Fruit fly (Drosophila melanogaster) whole organism, embryonic: Measurements from ENCODE around the gene Glut4EF.

Experiments
- Blimp-1 ChIP-seq: fragments of 200-800 bp; sonication (Bioruptor generic); optimal IDR thresholded peaks from 3 replicates; lab custom pipeline; 2018; ENCODE audit warnings: missing biosample characterization, missing genetic modification characterization, mild to moderate bottlenecking, moderate library complexity, missing genetic modification reagents
- CG10147 ChIP-seq: fragments of 200-800 bp; sonication (Bioruptor generic); optimal IDR thresholded peaks from 2 replicates; lab custom pipeline; 2019; ENCODE audit warnings: missing biosample characterization, mild to moderate bottlenecking, missing genetic modification characterization, moderate library complexity
- CG10543 ChIP-seq: fragments of 200-800 bp; sonication (Bioruptor generic); optimal IDR thresholded peaks from 3 replicates; lab custom pipeline; 2017; ENCODE audit warnings: missing biosample characterization, mild to moderate bottlenecking, missing genetic modification characterization, moderate library complexity
- CG11085 ChIP-seq: fragments of 200-800 bp; sonication (Bioruptor generic); IDR thresholded peaks from 2 replicates; pipeline ENCODE4 v1.3.6; 2022; ENCODE audit warnings: missing biosample characterization, missing genetic modification characterization
- CG11398 ChIP-seq: fragments of 200-800 bp; sonication (Bioruptor generic); optimal IDR thresholded peaks from 2 replicates; lab custom pipeline; 2016; ENCODE audit warnings: missing biosample characterization, missing genetic modification characterization
- CG13624 ChIP-seq: fragments of 200-800 bp; sonication (Bioruptor generic); optimal IDR thresholded peaks from 2 replicates; lab custom pipeline; 2016; ENCODE audit warnings: missing biosample characterization, missing genetic modification characterization
- CG13894 ChIP-seq: fragments of 200-800 bp; sonication (Bioruptor generic); optimal IDR thresholded peaks from 3 replicates; lab custom pipeline; 2018; ENCODE audit warnings: missing biosample characterization, mild to moderate bottlenecking, missing genetic modification characterization, moderate library complexity
- CG15601 ChIP-seq: fragments of 200-800 bp; sonication (Bioruptor generic); optimal IDR thresholded peaks from 3 replicates; lab custom pipeline; 2019; ENCODE audit warnings: missing biosample characterization, mild to moderate bottlenecking, missing genetic modification characterization, moderate library complexity
- CG17328 ChIP-seq: fragments of 200-800 bp; sonication (Bioruptor generic); IDR thresholded peaks from 2 replicates; pipeline ENCODE4 v1.3.6; 2022; ENCODE audit warnings: missing biosample characterization, missing genetic modification characterization
- CG17612 ChIP-seq: fragments of 200-800 bp; sonication (Bioruptor generic); IDR thresholded peaks from 2 replicates; pipeline ENCODE4 v1.3.6; 2022; ENCODE audit warnings: missing biosample characterization, missing genetic modification characterization
- CG2678 ChIP-seq: fragments of 200-800 bp; sonication (Bioruptor generic); optimal IDR thresholded peaks from 3 replicates; lab custom pipeline; 2019; ENCODE audit warnings: missing biosample characterization, mild to moderate bottlenecking, missing genetic modification characterization, moderate library complexity
- CG31224 ChIP-seq: fragments of 200-800 bp; sonication (Bioruptor generic); IDR thresholded peaks from 2 replicates; pipeline ENCODE4 v1.3.6; 2022; ENCODE audit warnings: missing biosample characterization, missing genetic modification characterization
- CG3281 ChIP-seq: fragments of 200-800 bp; sonication (Bioruptor generic); optimal IDR thresholded peaks from 3 replicates; lab custom pipeline; 2017; ENCODE audit warnings: missing biosample characterization, mild to moderate bottlenecking, missing genetic modification characterization
- CG3847 ChIP-seq: fragments of 200-800 bp; sonication (Bioruptor generic); IDR thresholded peaks from 2 replicates; pipeline ENCODE4 v1.3.6; 2022; ENCODE audit warnings: missing biosample characterization, missing genetic modification characterization
- CG4360 ChIP-seq: fragments of 200-800 bp; sonication (Bioruptor generic); IDR thresholded peaks from 2 replicates; pipeline ENCODE4 v1.3.6; 2022; ENCODE audit warnings: missing biosample characterization, missing genetic modification characterization
- CG5245 ChIP-seq: fragments of 200-800 bp; sonication (Bioruptor generic); optimal IDR thresholded peaks from 3 replicates; lab custom pipeline; 2016; ENCODE audit warnings: missing biosample characterization, missing genetic modification characterization
- CG6654 ChIP-seq: fragments of 200-800 bp; sonication (Bioruptor generic); optimal IDR thresholded peaks from 2 replicates; lab custom pipeline; 2017; ENCODE audit warnings: missing biosample characterization, mild to moderate bottlenecking, missing genetic modification characterization
- CG8290 ChIP-seq, 3 experiments: fragments of 200-800 bp; sonication (Bioruptor generic); optimal IDR thresholded peaks; 2 replicates each; lab custom pipeline; 2016 to 2019; ENCODE audit warnings: missing biosample characterization in 3 of 3, missing genetic modification characterization in 3 of 3, mild to moderate bottlenecking in 2 of 3, moderate library complexity in 1 of 3
- CG8765 ChIP-seq: fragments of 200-800 bp; sonication (Bioruptor generic); IDR thresholded peaks from 2 replicates; pipeline ENCODE4 v1.3.6; 2022; ENCODE audit warnings: missing biosample characterization, missing genetic modification characterization
- Dek ChIP-seq: fragments of 200-800 bp; sonication (Bioruptor generic); optimal IDR thresholded peaks from 3 replicates; lab custom pipeline; 2019; ENCODE audit warnings: missing biosample characterization, mild to moderate bottlenecking, missing genetic modification characterization, moderate library complexity
- Dll ChIP-seq: fragments of 200-800 bp; sonication (Bioruptor generic); IDR thresholded peaks from 4 replicates; pipeline ENCODE4 v1.3.6; 2022; ENCODE audit warnings: missing biosample characterization, missing genetic modification characterization; ENCODE audit not compliant: partially characterized antibody
- Fer1 ChIP-seq: fragments of 200-800 bp; sonication (Bioruptor generic); optimal IDR thresholded peaks from 2 replicates; lab custom pipeline; 2017; ENCODE audit warnings: missing biosample characterization, mild to moderate bottlenecking, missing genetic modification characterization
- HLH4C ChIP-seq: fragments of 200-800 bp; sonication (Bioruptor generic); IDR thresholded peaks from 3 replicates; pipeline ENCODE4 v1.3.6; 2022; ENCODE audit warnings: missing biosample characterization, missing genetic modification characterization; ENCODE audit not compliant: partially characterized antibody
- HmgD ChIP-seq: fragments of 200-800 bp; sonication (Bioruptor generic); optimal IDR thresholded peaks from 3 replicates; lab custom pipeline; 2016; ENCODE audit warnings: missing biosample characterization, missing genetic modification characterization
- Hmx ChIP-seq: fragments of 200-800 bp; sonication (Bioruptor generic); optimal IDR thresholded peaks from 2 replicates; lab custom pipeline; 2016; ENCODE audit warnings: missing biosample characterization, missing genetic modification characterization
- Hr39 ChIP-seq: fragments of >200 bp; optimal IDR thresholded peaks from 2 replicates; lab custom pipeline; 2017
- Hr51 ChIP-seq, 2 experiments: fragments of 200-800 bp; sonication (Bioruptor generic); optimal IDR thresholded peaks; 2 replicates in 1 of 2; 3 replicates in 1 of 2; lab custom pipeline; 2016 to 2018; ENCODE audit warnings: missing biosample characterization in 2 of 2, missing genetic modification characterization in 2 of 2, mild to moderate bottlenecking in 1 of 2, moderate library complexity in 1 of 2
- Meics ChIP-seq: fragments of 200-800 bp; sonication (Bioruptor generic); optimal IDR thresholded peaks from 2 replicates; lab custom pipeline; 2017; ENCODE audit warnings: missing biosample characterization, mild to moderate bottlenecking, missing genetic modification characterization
- Neu2 ChIP-seq: fragments of 200-800 bp; sonication (Bioruptor generic); optimal IDR thresholded peaks from 3 replicates; lab custom pipeline; 2016; ENCODE audit warnings: missing biosample characterization, missing genetic modification characterization, borderline replicate concordance
- Nf-YC ChIP-seq: fragments of 200-800 bp; optimal IDR thresholded peaks from 3 replicates; lab custom pipeline; 2019; ENCODE audit warnings: missing biosample characterization, mild to moderate bottlenecking, missing genetic modification characterization, moderate library complexity
- Ssrp ChIP-seq: fragments of 200-800 bp; sonication (Bioruptor generic); optimal IDR thresholded peaks from 2 replicates; lab custom pipeline; 2018; ENCODE audit warnings: missing biosample characterization, mild to moderate bottlenecking, missing genetic modification characterization, moderate library complexity
- Vsx1 ChIP-seq: fragments of 200-800 bp; sonication (Bioruptor generic); optimal IDR thresholded peaks from 2 replicates; lab custom pipeline; 2017; ENCODE audit warnings: missing biosample characterization, mild to moderate bottlenecking, missing genetic modification characterization, missing genetic modification reagents
- Xbp1 ChIP-seq: fragments of 200-800 bp; sonication (Bioruptor generic); optimal IDR thresholded peaks from 3 replicates; lab custom pipeline; 2016; ENCODE audit warnings: missing biosample characterization, mild to moderate bottlenecking, missing genetic modification characterization
- ase ChIP-seq: fragments of 200-800 bp; sonication (Bioruptor generic); IDR thresholded peaks from 3 replicates; pipeline ENCODE4 v1.3.6; 2022; ENCODE audit warnings: missing biosample characterization, missing genetic modification characterization
- cg ChIP-seq: fragments of 200-800 bp; sonication (Bioruptor generic); optimal IDR thresholded peaks from 3 replicates; lab custom pipeline; 2019; ENCODE audit warnings: missing biosample characterization, mild to moderate bottlenecking, missing genetic modification characterization, moderate library complexity
- chinmo ChIP-seq: fragments of 200-800 bp; sonication (Bioruptor generic); IDR thresholded peaks from 4 replicates; pipeline ENCODE4 v1.3.6; 2022; ENCODE audit warnings: missing biosample characterization, missing genetic modification characterization; ENCODE audit not compliant: partially characterized antibody
- crol ChIP-seq: fragments of 200-800 bp; sonication (Bioruptor generic); IDR thresholded peaks from 2 replicates; pipeline ENCODE4 v1.3.6; 2022; ENCODE audit warnings: missing biosample characterization, missing genetic modification characterization
- cwo ChIP-seq: fragments of 200-800 bp; sonication (Bioruptor generic); optimal IDR thresholded peaks from 3 replicates; lab custom pipeline; 2017; ENCODE audit warnings: missing biosample characterization, missing genetic modification characterization, mild to moderate bottlenecking, moderate library complexity, missing genetic modification reagents
- dan ChIP-seq: fragments of 200-800 bp; sonication (Bioruptor generic); IDR thresholded peaks from 2 replicates; pipeline ENCODE4 v1.3.6; 2022; ENCODE audit warnings: missing biosample characterization, missing genetic modification characterization
- dmrt99B ChIP-seq: fragments of 200-800 bp; sonication (Bioruptor generic); optimal IDR thresholded peaks from 2 replicates; lab custom pipeline; 2018; ENCODE audit warnings: missing biosample characterization, mild to moderate bottlenecking, missing genetic modification characterization, moderate library complexity
- ewg ChIP-seq: fragments of 200-800 bp; sonication (Bioruptor generic); optimal IDR thresholded peaks from 3 replicates; lab custom pipeline; 2017; ENCODE audit warnings: mild to moderate bottlenecking, missing biosample characterization, missing genetic modification reagents, missing genetic modification characterization
- fru ChIP-seq: fragments of >200 bp; optimal IDR thresholded peaks from 2 replicates; lab custom pipeline; 2017
- fu2 ChIP-seq: fragments of 200-800 bp; sonication (Bioruptor generic); optimal IDR thresholded peaks from 2 replicates; lab custom pipeline; 2016; ENCODE audit warnings: missing biosample characterization, missing genetic modification characterization
- gt ChIP-seq: fragments of 200-800 bp; sonication (Bioruptor generic); IDR thresholded peaks from 2 replicates; pipeline ENCODE4 v1.3.6; 2022; ENCODE audit warnings: missing biosample characterization, missing genetic modification characterization
- inv ChIP-seq: fragments of 200-800 bp; sonication (Bioruptor generic); IDR thresholded peaks from 2 replicates; pipeline ENCODE4 v1.3.6; 2022; ENCODE audit warnings: missing biosample characterization, missing genetic modification characterization; ENCODE audit not compliant: partially characterized antibody
- kni ChIP-seq: fragments of 200-800 bp; sonication (Bioruptor generic); optimal IDR thresholded peaks from 3 replicates; lab custom pipeline; 2017; ENCODE audit warnings: mild to moderate bottlenecking, missing biosample characterization, missing genetic modification reagents, missing genetic modification characterization
- lab ChIP-seq: fragments of 200-800 bp; sonication (Bioruptor generic); optimal IDR thresholded peaks from 3 replicates; lab custom pipeline; 2017; ENCODE audit warnings: missing biosample characterization, missing genetic modification characterization, mild to moderate bottlenecking, moderate library complexity, missing genetic modification reagents
- rib ChIP-seq: fragments of 200-800 bp; sonication (Bioruptor generic); IDR thresholded peaks from 2 replicates; pipeline ENCODE4 v1.3.6; 2022; ENCODE audit warnings: missing biosample characterization, missing genetic modification characterization
- trem ChIP-seq: fragments of 200-800 bp; optimal IDR thresholded peaks from 3 replicates; lab custom pipeline; 2019; ENCODE audit warnings: missing biosample characterization, mild to moderate bottlenecking, missing genetic modification characterization, moderate library complexity
- tx ChIP-seq: fragments of 200-800 bp; sonication (Bioruptor generic); optimal IDR thresholded peaks from 2 replicates; lab custom pipeline; 2016; ENCODE audit warnings: missing biosample characterization, missing genetic modification characterization
- unpg ChIP-seq: fragments of 200-800 bp; sonication (Bioruptor generic); optimal IDR thresholded peaks from 3 replicates; lab custom pipeline; 2018; ENCODE audit warnings: missing biosample characterization, mild to moderate bottlenecking, missing genetic modification characterization, moderate library complexity

Gene Glut4EF

dm6 chr3R:9851653-9852052 lies 22.8 kb upstream of the Glut4EF start:
- TF ChIP-seq CG6654 (GFP tag; lab: Kevin White, UChicago): no peak
- no peak for TF ChIP-seq unpg
- no peak for TF ChIP-seq HLH4C (GFP tag; lab: Robert Waterston, UW)
- TF ChIP-seq Xbp1 (GFP tag; lab: Kevin White, UChicago): no peak
- TF ChIP-seq CG3847 (GFP tag; lab: Robert Waterston, UW): no peak
- TF ChIP-seq cg (GFP tag; lab: Kevin White, UChicago): peak; percentile 11
- TF ChIP-seq Hr39: no peak
- peak; percentile 15 for TF ChIP-seq CG2678 (tag; lab: Kevin White, UChicago)
- TF ChIP-seq cwo (GFP tag; lab: Kevin White, UChicago): peak; percentile 19
- TF ChIP-seq kni (GFP tag; lab: Kevin White, UChicago): no peak
- TF ChIP-seq HmgD (GFP tag; lab: Kevin White, UChicago): no peak
- peak; percentile 70 for TF ChIP-seq crol (GFP tag; lab: Robert Waterston, UW)
- TF ChIP-seq CG17612 (GFP tag; lab: Robert Waterston, UW): no peak
- no peak for TF ChIP-seq ewg (GFP tag; lab: Kevin White, UChicago)
- TF ChIP-seq Neu2: no peak
- TF ChIP-seq Vsx1: no peak
- TF ChIP-seq CG8765 (GFP tag; lab: Robert Waterston, UW): no peak
- TF ChIP-seq CG4360 (GFP tag; lab: Robert Waterston, UW): no peak
- peak; percentile 0 for TF ChIP-seq CG3281
- TF ChIP-seq CG17328 (GFP tag; lab: Robert Waterston, UW): no peak
- no peak for TF ChIP-seq gt (GFP tag; lab: Robert Waterston, UW)
- TF ChIP-seq Ssrp: no peak
- TF ChIP-seq Hr51 (GFP tag; optimal IDR thresholded peaks at IDR 0.05; lab: Kevin White, UChicago): peak in 1 of 2 experiments; percentile 20
- TF ChIP-seq Dll (GFP tag; lab: Robert Waterston, UW): no peak
- TF ChIP-seq tx (GFP tag; lab: Kevin White, UChicago): no peak
- no peak for TF ChIP-seq rib
- TF ChIP-seq lab (GFP tag; lab: Kevin White, UChicago): peak; percentile 58
- TF ChIP-seq chinmo (GFP tag; lab: Robert Waterston, UW): 0 out of 4 replicates have a peak, but pooled peaks have one; percentile 15
- TF ChIP-seq CG13894 (tag; lab: Kevin White, UChicago): peak; percentile 22
- no peak for TF ChIP-seq fu2 (GFP tag; lab: Kevin White, UChicago)
- TF ChIP-seq Meics (GFP tag; lab: Kevin White, UChicago): peak; percentile 2
- TF ChIP-seq CG8290 (GFP tag; optimal IDR thresholded peaks at IDR 0.05; lab: Kevin White, UChicago): no peak
- peak in 1 of 2 experiments; percentile 10 for TF ChIP-seq CG8290 (tag; optimal IDR thresholded peaks at IDR 0.05; lab: Kevin White, UChicago)
- no peak for TF ChIP-seq CG11085 (GFP tag; lab: Robert Waterston, UW)
- no peak for TF ChIP-seq CG5245 (GFP tag; lab: Kevin White, UChicago)
- TF ChIP-seq CG13624 (GFP tag; lab: Kevin White, UChicago): no peak
- no peak for TF ChIP-seq fru (lab: Kevin White, UChicago)
- no peak for TF ChIP-seq trem (tag; lab: Kevin White, UChicago)
- TF ChIP-seq dmrt99B: peak; percentile 18
- TF ChIP-seq CG10543 (GFP tag; lab: Kevin White, UChicago): no peak
- peak; percentile 10 for TF ChIP-seq CG10147
- no peak for TF ChIP-seq dan (GFP tag; lab: Robert Waterston, UW)
- TF ChIP-seq Dek (tag; lab: Kevin White, UChicago): no peak
- no peak for TF ChIP-seq CG31224 (GFP tag; lab: Robert Waterston, UW)
- no peak for TF ChIP-seq inv
- TF ChIP-seq Hmx (GFP tag; lab: Kevin White, UChicago): no peak
- TF ChIP-seq Blimp-1 (GFP tag; lab: Kevin White, UChicago): no peak
- no peak for TF ChIP-seq CG15601 (tag; lab: Kevin White, UChicago)
- no peak for TF ChIP-seq CG11398 (GFP tag; lab: Kevin White, UChicago)
- no peak for TF ChIP-seq ase (GFP tag; lab: Robert Waterston, UW)
- no peak for TF ChIP-seq Nf-YC
- TF ChIP-seq Fer1 (GFP tag; lab: Kevin White, UChicago): peak; percentile 8
